Fruit fly (Drosophila melanogaster) whole organism, adult: ENCODE measurements around the gene Or2a.

Source experiments
- CG12768 ChIP-seq: fragments of 200-800 bp; sonication (Bioruptor generic); optimal IDR thresholded peaks from 2 replicates; lab custom pipeline; 2017; ENCODE audit warnings: missing biosample characterization, missing genetic modification characterization, mild to moderate bottlenecking, moderate library complexity, missing genetic modification reagents
- CG33017 ChIP-seq: fragments of 200-800 bp; sonication (Bioruptor generic); optimal IDR thresholded peaks from 2 replicates; lab custom pipeline; 2018; ENCODE audit warnings: missing biosample characterization, mild to moderate bottlenecking, missing genetic modification characterization, moderate library complexity
- Clk ChIP-seq: fragments of 200-800 bp; sonication (Bioruptor generic); optimal IDR thresholded peaks from 2 replicates; lab custom pipeline; 2017; ENCODE audit warnings: missing biosample characterization, missing genetic modification characterization
- cic ChIP-seq: fragments of 200-800 bp; sonication (Bioruptor generic); optimal IDR thresholded peaks from 2 replicates; lab custom pipeline; 2017; ENCODE audit warnings: missing biosample characterization, mild to moderate bottlenecking, missing genetic modification characterization, moderate library complexity
- kay ChIP-seq: fragments of 200-800 bp; sonication (Bioruptor generic); peaks from one replicate; lab custom pipeline; 2016; ENCODE audit warnings: missing biosample characterization, missing genetic modification characterization, borderline replicate concordance
- toe ChIP-seq: fragments of 200-800 bp; sonication (Bioruptor generic); optimal IDR thresholded peaks from 2 replicates; lab custom pipeline; 2016; ENCODE audit warnings: missing biosample characterization, missing genetic modification characterization

DNA sequence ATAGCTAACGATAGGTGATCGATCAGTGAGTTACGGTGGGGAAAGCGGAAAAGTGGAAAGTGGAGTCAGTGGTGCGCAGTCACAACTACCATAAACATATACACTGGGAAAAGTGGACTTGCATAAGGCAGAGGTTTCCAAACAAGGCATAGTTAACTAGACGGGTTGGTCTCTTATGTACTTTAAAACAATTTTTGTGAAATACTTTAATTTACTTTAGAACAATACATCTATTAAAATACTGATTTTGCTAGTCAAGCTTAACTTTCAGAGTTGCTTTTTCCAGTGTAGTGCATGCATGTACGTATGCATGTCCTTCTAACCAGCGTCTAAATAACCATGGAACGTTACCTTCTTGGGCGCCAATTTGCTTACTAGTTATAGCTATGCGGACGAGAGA lies 26.1 kb upstream of the Or2a start:
- TF ChIP-seq toe (GFP tag; lab: Kevin White, UChicago) (no peak), CG12768 (GFP tag; lab: Kevin White, UChicago) (no peak), kay (GFP tag; lab: Kevin White, UChicago) (no peak), CG33017 (no peak), cic (GFP tag; lab: Kevin White, UChicago) (no peak), Clk (GFP tag; lab: Kevin White, UChicago) (no peak)
